Fruit fly (Drosophila melanogaster): ENCODE results near the gene sws.

dm6 chrX:7979202-7979601 is 11.2 kb upstream of the sws start:
- no peak for TF ChIP-seq toe (GFP tag; optimal IDR thresholded peaks at IDR 0.05)
- no peak for TF ChIP-seq CG1620 (GFP tag; optimal IDR thresholded peaks at IDR 0.05)
- no peak for TF ChIP-seq pad (GFP tag; optimal IDR thresholded peaks at IDR 0.05)
- no peak for TF ChIP-seq cnc (optimal IDR thresholded peaks at IDR 0.05)
- no peak for TF ChIP-seq Mnt (GFP tag; optimal IDR thresholded peaks at IDR 0.05)
- no peak for TF ChIP-seq kay (GFP tag; ENCODE audit: borderline replicate concordance)
- no peak for TF ChIP-seq Hr96 (GFP tag; optimal IDR thresholded peaks at IDR 0.05)
- TF ChIP-seq CG11617 (GFP tag; optimal IDR thresholded peaks at IDR 0.05): no peak
- no peak for TF ChIP-seq CG33017 (tag; optimal IDR thresholded peaks at IDR 0.05)
